Worm (Caenorhabditis elegans): ENCODE results near the gene nceh-1.

DNA sequence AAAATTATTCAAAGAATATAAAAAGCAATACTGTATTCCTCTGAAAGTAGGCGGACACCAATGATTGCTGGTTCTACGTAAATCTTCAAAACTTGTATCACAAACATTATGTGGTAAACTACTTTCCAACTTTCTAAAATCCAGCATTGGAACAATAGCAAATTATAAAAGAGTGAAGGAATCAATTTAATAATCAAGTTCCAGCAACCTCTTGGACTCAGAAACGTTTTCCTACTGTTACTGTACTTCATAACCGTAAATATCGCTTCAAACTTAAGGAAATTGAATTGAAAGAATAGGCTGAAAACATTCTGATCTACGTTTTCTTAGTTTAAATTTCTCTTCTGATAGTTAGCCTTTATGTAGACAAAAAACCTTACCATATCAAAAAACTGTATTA lies 26.4 kb downstream of the nceh-1 start:
- TF ChIP-seq F49E8.2 (tag; optimal IDR thresholded peaks at IDR 0.05; ENCODE audit: borderline replicate concordance): no peak
- TF ChIP-seq Y5F2A.4 (GFP tag; optimal IDR thresholded peaks at IDR 0.05): no peak
- TF ChIP-seq zag-1 (tag; optimal IDR thresholded peaks at IDR 0.05): no peak
- TF ChIP-seq nhr-237 (tag; optimal IDR thresholded peaks at IDR 0.05): no peak
- TF ChIP-seq nhr-48 (tag; optimal IDR thresholded peaks at IDR 0.05): no peak
- TF ChIP-seq nhr-11 (tag; optimal IDR thresholded peaks at IDR 0.05): no peak
- no peak for TF ChIP-seq hmg-1.1 (GFP tag; IDR thresholded peaks at IDR 0.05)
- TF ChIP-seq nhr-25 (tag; optimal IDR thresholded peaks at IDR 0.05; ENCODE audit: borderline replicate concordance, insufficient read depth): no peak
- no peak for TF ChIP-seq nhr-77 (tag; optimal IDR thresholded peaks at IDR 0.05)
- TF ChIP-seq pha-4 (GFP tag; IDR thresholded peaks at IDR 0.05): no peak
- TF ChIP-seq pha-4 (tag; optimal IDR thresholded peaks at IDR 0.05): no peak
- no peak for TF ChIP-seq nhr-28 (tag; optimal IDR thresholded peaks at IDR 0.05)
- TF ChIP-seq hlh-30 (tag; optimal IDR thresholded peaks at IDR 0.05; ENCODE audit: insufficient read depth): no peak
- TF ChIP-seq nhr-76 (tag; optimal IDR thresholded peaks at IDR 0.05): no peak

Measured in whole organism, L4 larva.